Worm (Caenorhabditis elegans): ENCODE results near the gene F38B6.8.

ce11 chrX:6656251-6656650 is 26.3 kb downstream of the F38B6.8 start:
- TF ChIP-seq T26A5.8 (tag; optimal IDR thresholded peaks at IDR 0.05) (no peak), snpc-3.4 (tag; optimal IDR thresholded peaks at IDR 0.05) (no peak)

Data from whole organism, young adult.